Worm (Caenorhabditis elegans) whole organism, young adult: ENCODE data around the gene odd-1.

ENCODE experiments used
- K11D2.4 ChIP-seq: fragments of 200-800 bp; sonication (Bioruptor generic); IDR thresholded peaks from 2 replicates; pipeline ENCODE4 v1.3.6; 2022; ENCODE audit warnings: missing genetic modification reagents, missing genetic modification characterization, missing compliant biosample characterization
- T07F8.4 ChIP-seq: sonication (generic microtip); optimal IDR thresholded peaks from 2 replicates; lab custom pipeline; 2016; ENCODE audit warnings: mild to moderate bottlenecking, missing genetic modification characterization, moderate library complexity, missing compliant biosample characterization
- attf-3 ChIP-seq: fragments of 200-800 bp; sonication (Bioruptor generic); conservative IDR thresholded peaks from 2 replicates; pipeline ENCODE4 v1.3.6; 2022; ENCODE audit warnings: missing genetic modification reagents, missing genetic modification characterization, missing compliant biosample characterization
- fkh-3 ChIP-seq: sonication (generic microtip); optimal IDR thresholded peaks from 2 replicates; lab custom pipeline; 2016; ENCODE audit warnings: mild to moderate bottlenecking, missing genetic modification characterization, missing compliant biosample characterization
- hlh-12 ChIP-seq: sonication (generic microtip); optimal IDR thresholded peaks from 2 replicates; lab custom pipeline; 2016; ENCODE audit warnings: missing genetic modification characterization, missing compliant biosample characterization
- lir-1 ChIP-seq: fragments of 200-800 bp; sonication (Bioruptor generic); conservative IDR thresholded peaks from 2 replicates; pipeline ENCODE4 v1.3.6; 2022; ENCODE audit warnings: missing genetic modification reagents, missing genetic modification characterization, missing compliant biosample characterization
- madf-3 ChIP-seq: fragments of 200-800 bp; sonication (Bioruptor generic); IDR thresholded peaks from 2 replicates; pipeline ENCODE4 v1.3.6; 2022; ENCODE audit warnings: missing genetic modification reagents, missing genetic modification characterization, missing compliant biosample characterization
- nfya-2 ChIP-seq: fragments of 200-800 bp; sonication (Bioruptor generic); IDR thresholded peaks from 2 replicates; pipeline ENCODE4 v1.3.6; 2022; ENCODE audit warnings: missing genetic modification reagents, missing genetic modification characterization, missing compliant biosample characterization
- pbrm-1 ChIP-seq: fragments of 200-800 bp; sonication (Bioruptor generic); IDR thresholded peaks from 2 replicates; pipeline ENCODE4 v1.3.6; 2022; ENCODE audit warnings: missing genetic modification reagents, missing genetic modification characterization, missing compliant biosample characterization
- rpc-1 ChIP-seq, 2 experiments: fragments of 150-350 bp in 1 of 2; sonication (generic microtip) in 1 of 2; optimal IDR thresholded peaks; 2 replicates each; lab custom pipeline; 2014 to 2018; ENCODE audit warnings: missing biosample characterization in 1 of 2, missing genetic modification characterization in 1 of 2, missing genetic modification reagents in 1 of 2, missing genotype in 1 of 2
- sdz-38 ChIP-seq: sonication (generic microtip); optimal IDR thresholded peaks from 2 replicates; lab custom pipeline; 2016; ENCODE audit warnings: missing genotype, missing genetic modification characterization, missing compliant biosample characterization
- snpc-3.4 ChIP-seq: sonication (generic microtip); optimal IDR thresholded peaks from 2 replicates; lab custom pipeline; 2017; ENCODE audit warnings: missing genetic modification characterization, mild to moderate bottlenecking, missing compliant biosample characterization, antibody characterized with exemption, moderate library complexity, missing genotype, missing genetic modification reagents
- tbx-9 ChIP-seq: sonication (generic microtip); optimal IDR thresholded peaks from 2 replicates; lab custom pipeline; 2016; ENCODE audit warnings: borderline replicate concordance, missing genetic modification characterization, inconsistent platforms, missing compliant biosample characterization
- unc-62 ChIP-seq: fragments of 150-350 bp; optimal IDR thresholded peaks from 2 replicates; lab custom pipeline; 2014; ENCODE audit warnings: missing biosample characterization, missing genetic modification reagents, missing genetic modification characterization

DNA sequence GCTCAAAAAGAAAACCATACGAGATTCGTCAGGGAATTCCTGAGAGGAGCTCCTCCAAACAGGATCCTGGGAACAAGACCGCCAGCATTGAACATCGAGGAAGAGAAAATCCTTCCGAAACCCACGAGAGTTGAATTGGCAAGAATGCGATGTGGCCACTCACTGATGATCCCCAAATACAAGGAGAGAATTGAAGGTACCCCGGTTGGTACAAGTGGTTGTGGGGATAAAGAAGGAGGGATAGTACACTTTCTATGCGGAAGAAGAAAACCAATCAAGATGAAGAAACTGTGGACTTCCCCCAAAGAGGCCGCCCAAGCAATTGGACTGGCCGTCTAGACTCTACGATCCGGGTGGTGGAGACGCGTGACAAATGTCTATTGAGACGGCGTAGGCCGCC is 45.1 kb upstream of the odd-1 start:
- TF ChIP-seq fkh-3 (tag; lab: Kevin White, UChicago) (no peak), T07F8.4 (tag; lab: Kevin White, UChicago) (no peak), attf-3 (no peak), hlh-12 (no peak), nfya-2 (GFP tag; lab: Robert Waterston, UW) (no peak), snpc-3.4 (tag; lab: Kevin White, UChicago) (no peak), sdz-38 (tag; lab: Kevin White, UChicago) (no peak), pbrm-1 (GFP tag; lab: Robert Waterston, UW) (no peak), K11D2.4 (no peak), tbx-9 (tag; lab: Kevin White, UChicago) (no peak), lir-1 (GFP tag; lab: Robert Waterston, UW) (no peak), unc-62 (GFP tag; lab: Kevin White, UChicago) (no peak), rpc-1 (optimal IDR thresholded peaks at IDR 0.05; lab: Kevin White, UChicago) (no peak), rpc-1 (tag; optimal IDR thresholded peaks at IDR 0.05; lab: Kevin White, UChicago) (no peak), madf-3 (GFP tag; lab: Robert Waterston, UW) (no peak)
